Fruit fly (Drosophila melanogaster) whole organism, embryonic: ENCODE measurements around the gene obst-F.
A peak's percentile ranks its signal among the peaks of the same experiment; 100 is the strongest.

Experiments
- Abd-B ChIP-seq: fragments of 200-800 bp; sonication (Bioruptor generic); optimal IDR thresholded peaks from 2 replicates; lab custom pipeline; 2018; ENCODE audit warnings: missing biosample characterization, mild to moderate bottlenecking, missing genetic modification characterization, moderate library complexity
- Atf6 ChIP-seq: fragments of 200-800 bp; sonication (Bioruptor generic); IDR thresholded peaks from 2 replicates; pipeline ENCODE4 v1.3.6; 2022; ENCODE audit warnings: missing biosample characterization, missing genetic modification characterization
- BEAF-32 ChIP-seq: fragments of 200-800 bp; sonication (Bioruptor generic); optimal IDR thresholded peaks from 3 replicates; lab custom pipeline; 2017; ENCODE audit warnings: missing biosample characterization, missing genetic modification characterization, mild to moderate bottlenecking, moderate library complexity, missing genetic modification reagents
- CG10267 ChIP-seq: fragments of 200-800 bp; sonication (Bioruptor generic); optimal IDR thresholded peaks from 2 replicates; lab custom pipeline; 2018; ENCODE audit warnings: missing biosample characterization, mild to moderate bottlenecking, missing genetic modification characterization, moderate library complexity
- CG12659 ChIP-seq: fragments of 200-800 bp; sonication (Bioruptor generic); optimal IDR thresholded peaks from 3 replicates; lab custom pipeline; 2017; ENCODE audit warnings: mild to moderate bottlenecking, missing biosample characterization, missing genetic modification reagents, missing genetic modification characterization
- CG12769 ChIP-seq: fragments of 200-800 bp; sonication (Bioruptor generic); optimal IDR thresholded peaks from 2 replicates; lab custom pipeline; 2019; ENCODE audit warnings: missing biosample characterization, mild to moderate bottlenecking, missing genetic modification characterization, moderate library complexity
- CG13624 ChIP-seq: fragments of 200-800 bp; sonication (Bioruptor generic); optimal IDR thresholded peaks from 2 replicates; lab custom pipeline; 2016; ENCODE audit warnings: missing biosample characterization, missing genetic modification characterization
- CG14710 ChIP-seq: fragments of 200-800 bp; sonication (Bioruptor generic); optimal IDR thresholded peaks from 3 replicates; lab custom pipeline; 2019; ENCODE audit warnings: missing biosample characterization, mild to moderate bottlenecking, missing genetic modification characterization, moderate library complexity
- CG14860 ChIP-seq: fragments of 200-800 bp; sonication (Bioruptor generic); IDR thresholded peaks from 3 replicates; pipeline ENCODE4 v1.3.6; 2022; ENCODE audit warnings: missing biosample characterization, missing genetic modification characterization; ENCODE audit not compliant: partially characterized antibody
- CG15514 ChIP-seq: fragments of 200-800 bp; sonication (Bioruptor generic); optimal IDR thresholded peaks from 3 replicates; lab custom pipeline; 2017; ENCODE audit warnings: missing biosample characterization, missing genetic modification characterization, mild to moderate bottlenecking, moderate library complexity, missing genetic modification reagents
- CG16813 ChIP-seq: fragments of 200-800 bp; sonication (Bioruptor generic); IDR thresholded peaks from 3 replicates; pipeline ENCODE4 v1.3.6; 2022; ENCODE audit warnings: missing biosample characterization, missing genetic modification characterization; ENCODE audit not compliant: partially characterized antibody
- CG17186 ChIP-seq: fragments of 200-800 bp; sonication (Bioruptor generic); optimal IDR thresholded peaks from 3 replicates; lab custom pipeline; 2017; ENCODE audit warnings: missing biosample characterization, missing genetic modification reagents, missing genetic modification characterization
- CG2116 ChIP-seq: fragments of 200-800 bp; sonication (Bioruptor generic); optimal IDR thresholded peaks from 3 replicates; lab custom pipeline; 2018; ENCODE audit warnings: missing biosample characterization, mild to moderate bottlenecking, missing genetic modification characterization
- CG2712 ChIP-seq: fragments of 200-800 bp; optimal IDR thresholded peaks from 3 replicates; lab custom pipeline; 2019; ENCODE audit warnings: missing biosample characterization, mild to moderate bottlenecking, missing genetic modification characterization, moderate library complexity
- CG33213 ChIP-seq: fragments of 200-800 bp; sonication (Bioruptor generic); optimal IDR thresholded peaks from 3 replicates; lab custom pipeline; 2016; ENCODE audit warnings: missing biosample characterization, missing genetic modification characterization
- CG3995 ChIP-seq: fragments of 200-800 bp; sonication (Bioruptor generic); optimal IDR thresholded peaks from 3 replicates; lab custom pipeline; 2016; ENCODE audit warnings: missing biosample characterization, missing genetic modification characterization
- CG4360 ChIP-seq: fragments of 200-800 bp; sonication (Bioruptor generic); IDR thresholded peaks from 2 replicates; pipeline ENCODE4 v1.3.6; 2022; ENCODE audit warnings: missing biosample characterization, missing genetic modification characterization
- CG9932 ChIP-seq: fragments of 200-800 bp; sonication (Bioruptor generic); IDR thresholded peaks from 2 replicates; pipeline ENCODE4 v1.3.6; 2022; ENCODE audit warnings: missing biosample characterization, missing genetic modification characterization
- CHES-1-like ChIP-seq: fragments of 200-800 bp; sonication (Bioruptor generic); optimal IDR thresholded peaks from 2 replicates; lab custom pipeline; 2016; ENCODE audit warnings: missing biosample characterization, missing genetic modification characterization
- CoRest ChIP-seq: fragments of 200-800 bp; sonication (Bioruptor generic); optimal IDR thresholded peaks from 3 replicates; lab custom pipeline; 2018; ENCODE audit warnings: missing biosample characterization, mild to moderate bottlenecking, missing genetic modification characterization, moderate library complexity
- D ChIP-seq, 2 experiments: fragments of 200-800 bp in 1 of 2; fragments of >200 bp in 1 of 2; sonication (Bioruptor generic) in 1 of 2; optimal IDR thresholded peaks; 2 replicates in 1 of 2; 3 replicates in 1 of 2; lab custom pipeline; 2017; ENCODE audit warnings: mild to moderate bottlenecking in 1 of 2, missing biosample characterization in 1 of 2, missing genetic modification characterization in 1 of 2, missing genetic modification reagents in 1 of 2
- Dll ChIP-seq: fragments of 200-800 bp; sonication (Bioruptor generic); IDR thresholded peaks from 4 replicates; pipeline ENCODE4 v1.3.6; 2022; ENCODE audit warnings: missing biosample characterization, missing genetic modification characterization; ENCODE audit not compliant: partially characterized antibody
- Dp ChIP-seq: fragments of 200-800 bp; sonication (Bioruptor generic); optimal IDR thresholded peaks from 2 replicates; lab custom pipeline; 2018; ENCODE audit warnings: missing biosample characterization, mild to moderate bottlenecking, missing genetic modification characterization, moderate library complexity
- Dref ChIP-seq: fragments of 200-800 bp; sonication (Bioruptor generic); IDR thresholded peaks from 2 replicates; pipeline ENCODE4 v1.3.6; 2022; ENCODE audit warnings: missing biosample characterization, missing genetic modification characterization
- E2f2 ChIP-seq: fragments of 200-800 bp; sonication (Bioruptor generic); IDR thresholded peaks from 2 replicates; pipeline ENCODE4 v1.3.6; 2022; ENCODE audit warnings: missing biosample characterization, missing genetic modification characterization
- Elba2 ChIP-seq: fragments of 200-800 bp; sonication (Bioruptor generic); optimal IDR thresholded peaks from 3 replicates; lab custom pipeline; 2016; ENCODE audit warnings: missing biosample characterization, missing genetic modification characterization
- Ets97D ChIP-seq: fragments of 200-800 bp; sonication (Bioruptor generic); optimal IDR thresholded peaks from 3 replicates; lab custom pipeline; 2016; ENCODE audit warnings: missing biosample characterization, missing genetic modification characterization
- Myb ChIP-seq: fragments of 200-800 bp; sonication (Bioruptor generic); optimal IDR thresholded peaks from 2 replicates; lab custom pipeline; 2016; ENCODE audit warnings: missing biosample characterization, missing genetic modification characterization
- NC2β ChIP-seq: fragments of 200-800 bp; sonication (Bioruptor generic); optimal IDR thresholded peaks from 2 replicates; lab custom pipeline; 2016; ENCODE audit warnings: missing biosample characterization, missing genetic modification characterization
- Sin3A ChIP-seq: fragments of >200 bp; optimal IDR thresholded peaks from 2 replicates; lab custom pipeline; 2018
- Sry-δ ChIP-seq: fragments of 200-800 bp; sonication (Bioruptor generic); optimal IDR thresholded peaks from 2 replicates; lab custom pipeline; 2016; ENCODE audit warnings: missing biosample characterization, missing genetic modification characterization
- YL-1 ChIP-seq: fragments of 200-800 bp; sonication (Bioruptor generic); optimal IDR thresholded peaks from 3 replicates; lab custom pipeline; 2017; ENCODE audit warnings: missing biosample characterization, mild to moderate bottlenecking, missing genetic modification characterization
- bowl ChIP-seq: fragments of 200-800 bp; sonication (Bioruptor generic); IDR thresholded peaks from 2 replicates; pipeline ENCODE4 v1.3.6; 2022; ENCODE audit warnings: missing biosample characterization, missing genetic modification characterization
- croc ChIP-seq: fragments of 200-800 bp; sonication (Bioruptor generic); conservative IDR thresholded peaks from 3 replicates; pipeline ENCODE4 v1.3.6; 2022; ENCODE audit warnings: missing biosample characterization, missing genetic modification characterization
- danr ChIP-seq: fragments of 200-800 bp; sonication (Bioruptor generic); IDR thresholded peaks from 2 replicates; pipeline ENCODE4 v1.3.6; 2022; ENCODE audit warnings: missing biosample characterization, missing genetic modification characterization
- eve ChIP-seq, 2 experiments: fragments of >200 bp; optimal IDR thresholded peaks; 2 replicates each; lab custom pipeline; 2017; ENCODE audit warnings: missing biosample characterization in 2 of 2, missing genetic modification characterization in 2 of 2
- ewg ChIP-seq: fragments of 200-800 bp; sonication (Bioruptor generic); optimal IDR thresholded peaks from 3 replicates; lab custom pipeline; 2017; ENCODE audit warnings: mild to moderate bottlenecking, missing biosample characterization, missing genetic modification reagents, missing genetic modification characterization
- gcm ChIP-seq: fragments of 200-800 bp; sonication (Bioruptor generic); optimal IDR thresholded peaks from 2 replicates; lab custom pipeline; 2019; ENCODE audit warnings: missing biosample characterization, mild to moderate bottlenecking, missing genetic modification characterization, moderate library complexity
- gfzf ChIP-seq: fragments of 200-800 bp; sonication (Bioruptor generic); optimal IDR thresholded peaks from 2 replicates; lab custom pipeline; 2016; ENCODE audit warnings: missing biosample characterization, mild to moderate bottlenecking, missing genetic modification characterization, moderate library complexity
- ham ChIP-seq: fragments of 200-800 bp; sonication (Bioruptor generic); IDR thresholded peaks from 2 replicates; pipeline ENCODE4 v1.3.6; 2022; ENCODE audit warnings: missing biosample characterization, missing genetic modification characterization
- knrl ChIP-seq: fragments of 200-800 bp; sonication (Bioruptor generic); IDR thresholded peaks from 3 replicates; pipeline ENCODE4 v1.3.6; 2022; ENCODE audit warnings: missing biosample characterization, missing genetic modification characterization; ENCODE audit not compliant: partially characterized antibody
- phol ChIP-seq: fragments of 200-800 bp; sonication (Bioruptor generic); optimal IDR thresholded peaks from 3 replicates; lab custom pipeline; 2018; ENCODE audit warnings: missing biosample characterization, mild to moderate bottlenecking, missing genetic modification characterization, moderate library complexity
- pzg ChIP-seq: fragments of 200-800 bp; sonication (Bioruptor generic); optimal IDR thresholded peaks from 3 replicates; lab custom pipeline; 2018; ENCODE audit warnings: missing biosample characterization, mild to moderate bottlenecking, missing genetic modification characterization, moderate library complexity
- row ChIP-seq: fragments of 200-800 bp; sonication (Bioruptor generic); IDR thresholded peaks from 3 replicates; pipeline ENCODE4 v1.3.6; 2022; ENCODE audit warnings: missing biosample characterization, missing genetic modification characterization
- stwl ChIP-seq: fragments of 200-800 bp; sonication (Bioruptor generic); optimal IDR thresholded peaks from 3 replicates; lab custom pipeline; 2018; ENCODE audit warnings: missing biosample characterization, mild to moderate bottlenecking, missing genetic modification characterization, moderate library complexity
- trem ChIP-seq: fragments of 200-800 bp; optimal IDR thresholded peaks from 3 replicates; lab custom pipeline; 2019; ENCODE audit warnings: missing biosample characterization, mild to moderate bottlenecking, missing genetic modification characterization, moderate library complexity
- unc-4 ChIP-seq: fragments of 200-800 bp; sonication (Bioruptor generic); IDR thresholded peaks from 2 replicates; pipeline ENCODE4 v1.3.6; 2022; ENCODE audit warnings: missing biosample characterization, missing genetic modification characterization; ENCODE audit not compliant: partially characterized antibody
- vnd ChIP-seq: fragments of 200-800 bp; sonication (Bioruptor generic); IDR thresholded peaks from 3 replicates; pipeline ENCODE4 v1.3.6; 2022; ENCODE audit warnings: missing biosample characterization, missing genetic modification characterization; ENCODE audit not compliant: partially characterized antibody
- zen2 ChIP-seq: fragments of 200-800 bp; sonication (Bioruptor generic); IDR thresholded peaks from 3 replicates; pipeline ENCODE4 v1.3.6; 2022; ENCODE audit warnings: missing biosample characterization, missing genetic modification characterization; ENCODE audit not compliant: partially characterized antibody

Gene obst-F

dm6 chr3L:20226153-20226552 lies 24.7 kb upstream of the obst-F start (continued):
- TF ChIP-seq Dp (peak; percentile 72), ham (GFP tag; lab: Robert Waterston, UW) (no peak), stwl (tag; lab: Kevin White, UChicago) (peak; percentile 58), Atf6 (GFP tag; lab: Robert Waterston, UW) (no peak), E2f2 (GFP tag; lab: Robert Waterston, UW) (peak; percentile 82), Abd-B (GFP tag; lab: Kevin White, UChicago) (peak; percentile 44), CG15514 (GFP tag; lab: Kevin White, UChicago) (peak; percentile 68), CG14710 (tag; lab: Kevin White, UChicago) (peak; percentile 60), pzg (GFP tag; lab: Kevin White, UChicago) (peak; percentile 72), CG2712 (tag; lab: Kevin White, UChicago) (peak; percentile 29), Dref (GFP tag; lab: Robert Waterston, UW) (peak; percentile 58), CG12659 (GFP tag; lab: Kevin White, UChicago) (peak; percentile 66), D (optimal IDR thresholded peaks at IDR 0.05; lab: Kevin White, UChicago) (no peak), D (GFP tag; optimal IDR thresholded peaks at IDR 0.05; lab: Kevin White, UChicago) (no peak), Sin3A (lab: Kevin White, UChicago) (peak; percentile 90), Myb (peak; percentile 94), knrl (GFP tag; lab: Robert Waterston, UW) (peak; percentile 40; the same call in 1 of the 3 replicates), unc-4 (peak; percentile 53; the same call in 1 of the 2 replicates), CG13624 (peak; percentile 19), Ets97D (GFP tag; lab: Kevin White, UChicago) (peak; percentile 72), row (peak; percentile 27; the same call in 1 of the 3 replicates), CG4360 (GFP tag; lab: Robert Waterston, UW) (peak; percentile 37; the same call in 1 of the 2 replicates), CG10267 (tag; lab: Kevin White, UChicago) (peak; percentile 21), croc (GFP tag; lab: Robert Waterston, UW) (no peak), NC2β (no peak), bowl (GFP tag; lab: Robert Waterston, UW) (no peak), danr (GFP tag; lab: Robert Waterston, UW) (no peak), ewg (peak; percentile 99), CG16813 (GFP tag; lab: Robert Waterston, UW) (peak; percentile 39; the same call in 1 of the 3 replicates), phol (tag; lab: Kevin White, UChicago) (peak; percentile 41), CG9932 (no peak), CHES-1-like (GFP tag; lab: Kevin White, UChicago) (peak; percentile 64), Elba2 (GFP tag; lab: Kevin White, UChicago) (peak; percentile 63), CG14860 (GFP tag; lab: Robert Waterston, UW) (0 out of 3 replicates have a peak, but pooled peaks have one; percentile 22), zen2 (GFP tag; lab: Robert Waterston, UW) (no peak), trem (tag; lab: Kevin White, UChicago) (peak; percentile 69), gcm (no peak), Dll (GFP tag; lab: Robert Waterston, UW) (0 out of 4 replicates have a peak, but pooled peaks have one; percentile 52), CG3995 (GFP tag; lab: Kevin White, UChicago) (peak; percentile 78), CG17186 (GFP tag; lab: Kevin White, UChicago) (peak; percentile 96), eve (GFP tag; optimal IDR thresholded peaks at IDR 0.05; lab: Kevin White, UChicago) (no peak), vnd (GFP tag; lab: Robert Waterston, UW) (0 out of 3 replicates have a peak, but pooled peaks have one; percentile 25), YL-1 (GFP tag; lab: Kevin White, UChicago) (peak; percentile 42), Sry-δ (GFP tag; lab: Kevin White, UChicago) (peak; percentile 57), gfzf (GFP tag; lab: Kevin White, UChicago) (peak; percentile 91), BEAF-32 (GFP tag; lab: Kevin White, UChicago) (peak; percentile 66), CG2116 (GFP tag; lab: Kevin White, UChicago) (peak; percentile 86), CoRest (tag; lab: Kevin White, UChicago) (peak; percentile 38), CG33213 (GFP tag; lab: Kevin White, UChicago) (peak; percentile 36), CG12769 (tag; lab: Kevin White, UChicago) (no peak)
